Fruit fly (Drosophila melanogaster): Measurements from ENCODE around the gene pHCl-2.
A peak's percentile ranks its signal among the peaks of the same experiment; 100 is the strongest.

dm6 chr3R:31290195-31290594, 15.0 kb downstream of the pHCl-2 start:
- TF ChIP-seq CG9948 (tag; optimal IDR thresholded peaks at IDR 0.05) (no peak), fd96Ca (GFP tag; IDR thresholded peaks at IDR 0.05) (no peak), EcR (GFP tag; optimal IDR thresholded peaks at IDR 0.05) (no peak), CG10348 (GFP tag; IDR thresholded peaks at IDR 0.05) (no peak), Snoo (tag; optimal IDR thresholded peaks at IDR 0.05) (no peak), CG14655 (GFP tag; optimal IDR thresholded peaks at IDR 0.05) (peak; percentile 69), CG13204 (GFP tag; optimal IDR thresholded peaks at IDR 0.05) (no peak)

Measured in whole organism, pupa.